Worm (Caenorhabditis elegans) whole organism, mixed stage, embryonic: ENCODE results near the gene fkb-4.

Experiments used
- blmp-1 ChIP-seq: fragments of 150-350 bp; optimal IDR thresholded peaks from 2 replicates; lab custom pipeline; 2014; ENCODE audit warnings: missing biosample characterization, missing genetic modification characterization
- ceh-43 ChIP-seq: fragments of 200-800 bp; sonication (Bioruptor generic); optimal IDR thresholded peaks from 2 replicates; lab custom pipeline; 2018; ENCODE audit warnings: mild to moderate bottlenecking, missing genetic modification characterization, moderate library complexity, missing compliant biosample characterization
- ces-1 ChIP-seq: fragments of 150-350 bp; optimal IDR thresholded peaks from 2 replicates; lab custom pipeline; 2014; ENCODE audit warnings: missing biosample characterization, missing genetic modification reagents, missing genetic modification characterization
- cnd-1 ChIP-seq: fragments of 200-800 bp; sonication (Bioruptor generic); optimal IDR thresholded peaks from 2 replicates; lab custom pipeline; 2018; ENCODE audit warnings: mild to moderate bottlenecking, missing genetic modification characterization, missing compliant biosample characterization
- lin-13 ChIP-seq: fragments of 150-350 bp; optimal IDR thresholded peaks from 2 replicates; lab custom pipeline; 2014; ENCODE audit warnings: missing biosample characterization, missing genetic modification characterization
- mep-1 ChIP-seq: fragments of 150-350 bp; optimal IDR thresholded peaks from 2 replicates; lab custom pipeline; 2017; ENCODE audit warnings: missing biosample characterization, missing genetic modification reagents, missing genetic modification characterization, inconsistent platforms
- nhr-12 ChIP-seq: fragments of 150-350 bp; optimal IDR thresholded peaks from 2 replicates; lab custom pipeline; 2014; ENCODE audit warnings: missing biosample characterization, missing genetic modification characterization
- nhr-237 ChIP-seq: fragments of 150-350 bp; optimal IDR thresholded peaks from 2 replicates; lab custom pipeline; 2014; ENCODE audit warnings: missing biosample characterization, missing genetic modification characterization
- pha-4 ChIP-seq: fragments of 150-350 bp; optimal IDR thresholded peaks from 2 replicates; lab custom pipeline; 2018; ENCODE audit warnings: missing biosample characterization, missing genetic modification reagents, missing genetic modification characterization
- snpc-4 ChIP-seq: fragments of 150-350 bp; optimal IDR thresholded peaks from 2 replicates; lab custom pipeline; 2014; ENCODE audit warnings: missing biosample characterization, missing genetic modification characterization
- unc-62 ChIP-seq: fragments of 150-350 bp; optimal IDR thresholded peaks from 2 replicates; lab custom pipeline; 2014; ENCODE audit warnings: missing biosample characterization, missing genetic modification reagents, missing genetic modification characterization

ce11 chrV:12786340-12786739 is 586 bp downstream of the fkb-4 start:
- TF ChIP-seq snpc-4 (tag; lab: Kevin White, UChicago) (no peak), lin-13 (no peak), cnd-1 (tag; lab: Kevin White, UChicago) (no peak), blmp-1 (no peak), mep-1 (tag; lab: Kevin White, UChicago) (no peak), pha-4 (tag; lab: Kevin White, UChicago) (no peak), nhr-237 (tag; lab: Kevin White, UChicago) (no peak), nhr-12 (no peak), unc-62 (GFP tag; lab: Kevin White, UChicago) (no peak), ceh-43 (GFP tag; lab: Kevin White, UChicago) (no peak), ces-1 (GFP tag; lab: Kevin White, UChicago) (no peak)
